Fruit fly (Drosophila melanogaster) whole organism: ENCODE results near the gene CG9500.

ENCODE experiments used
- CG8478 ChIP-seq: fragments of >200 bp; optimal IDR thresholded peaks from 2 replicates; lab custom pipeline; 2018; ENCODE audit warnings: inconsistent platforms
- EcR ChIP-seq, 2 experiments: fragments of >200 bp; optimal IDR thresholded peaks; 2 replicates each; lab custom pipeline; 2017; ENCODE audit warnings: missing biosample characterization in 2 of 2, missing genetic modification characterization in 2 of 2, missing genetic modification reagents in 2 of 2
- pan ChIP-seq: fragments of >200 bp; optimal IDR thresholded peaks from 2 replicates; lab custom pipeline; 2017
- psq ChIP-seq: fragments of >200 bp; optimal IDR thresholded peaks from 2 replicates; lab custom pipeline; 2017
- usp ChIP-seq: fragments of >200 bp; optimal IDR thresholded peaks from 2 replicates; lab custom pipeline; 2017; ENCODE audit warnings: missing biosample characterization, missing genetic modification characterization, mixed read lengths

DNA sequence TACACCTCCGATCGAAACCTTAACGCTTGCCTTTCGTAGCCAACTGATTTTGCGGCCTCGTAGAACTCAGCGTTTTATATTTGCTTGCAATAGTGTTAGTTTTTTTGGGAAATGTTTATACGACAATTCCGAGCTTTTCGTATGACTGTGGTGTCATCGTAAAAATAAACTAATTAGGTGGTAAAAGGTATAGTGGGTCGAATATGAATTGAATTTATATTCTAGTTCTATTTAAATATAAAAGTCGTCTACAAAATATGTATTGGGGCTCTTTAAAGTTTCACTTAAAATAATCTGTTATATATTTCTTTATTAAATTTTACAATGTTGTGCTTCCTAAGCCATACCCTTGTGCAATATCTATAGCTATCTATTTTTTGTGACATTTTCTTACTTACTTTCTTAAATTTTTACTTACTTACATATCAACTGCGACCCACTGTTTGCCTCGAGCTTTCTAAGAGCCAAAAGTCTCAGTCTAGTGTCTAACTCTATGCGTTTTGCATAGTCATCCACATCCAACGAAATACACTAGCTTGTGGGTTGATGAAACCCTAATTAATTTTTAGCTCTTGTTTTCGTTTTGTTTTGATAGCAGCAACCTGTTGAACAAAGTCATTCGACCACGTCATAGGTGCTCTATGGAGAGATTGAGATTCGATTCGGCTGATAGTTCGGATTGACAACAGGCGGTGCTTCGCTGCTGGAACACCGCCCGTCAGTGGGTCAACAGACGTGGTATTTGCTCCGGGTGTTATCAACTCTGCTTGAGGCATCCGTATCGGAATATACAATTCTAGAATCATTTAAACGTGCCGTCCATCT is 6.9 kb downstream of the CG9500 start, which contains the start of gene CG9498:
- TF ChIP-seq psq (lab: Kevin White, UChicago), result no peak
- no peak for TF ChIP-seq usp (GFP tag; lab: Kevin White, UChicago)
- TF ChIP-seq CG8478 (lab: Kevin White, UChicago), result no peak
- TF ChIP-seq EcR (GFP tag; optimal IDR thresholded peaks at IDR 0.05; lab: Kevin White, UChicago), result no peak
- no peak for TF ChIP-seq pan (lab: Kevin White, UChicago)
